Fruit fly (Drosophila melanogaster) whole organism, embryonic: ENCODE results near the gene Paics.

Source experiments
- Dref ChIP-seq: fragments of 200-800 bp; sonication (Bioruptor generic); IDR thresholded peaks from 2 replicates; pipeline ENCODE4 v1.3.6; 2022; ENCODE audit warnings: missing biosample characterization, missing genetic modification characterization
- sna ChIP-seq: fragments of 200-800 bp; sonication (Bioruptor generic); IDR thresholded peaks from 2 replicates; pipeline ENCODE4 v1.3.6; 2022; ENCODE audit warnings: missing biosample characterization, missing genetic modification characterization; ENCODE audit not compliant: partially characterized antibody
- usp ChIP-seq: fragments of >200 bp; optimal IDR thresholded peaks from 2 replicates; lab custom pipeline; 2017; ENCODE audit warnings: missing biosample characterization, missing genetic modification characterization

DNA sequence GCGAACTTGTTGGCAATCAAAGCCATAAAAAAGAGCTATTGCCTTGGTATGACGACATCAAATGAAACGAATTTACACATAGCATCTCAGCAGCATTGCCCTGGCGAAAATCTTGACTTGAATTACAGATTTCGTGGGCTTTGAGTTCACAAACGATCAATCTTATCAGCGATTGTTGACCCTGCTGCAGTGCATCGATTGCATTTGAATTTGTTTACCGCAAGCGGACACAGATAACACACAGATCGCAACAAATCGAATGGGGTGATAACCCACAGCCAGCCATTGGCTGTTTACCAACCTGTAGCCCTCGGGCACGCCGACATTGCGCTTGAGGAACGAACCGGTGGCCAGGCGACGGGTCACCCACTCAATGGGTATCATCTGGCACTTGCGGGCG lies 1.3 kb downstream of the Paics start:
- TF ChIP-seq sna (GFP tag; lab: Robert Waterston, UW) (no peak), usp (GFP tag; lab: Kevin White, UChicago) (no peak), Dref (no peak)
